Worm (Caenorhabditis elegans) whole organism, midembryonic: ENCODE results near the gene C36B7.2.

Experiments used
- ref-1 ChIP-seq: fragments of 200-800 bp; sonication (Bioruptor generic); conservative IDR thresholded peaks from 2 replicates; pipeline ENCODE4 v1.3.6; 2022; ENCODE audit warnings: missing genetic modification reagents, missing genetic modification characterization, missing compliant biosample characterization
- tab-1 ChIP-seq: fragments of 200-800 bp; sonication (Bioruptor generic); IDR thresholded peaks from 2 replicates; pipeline ENCODE4 v1.3.6; 2022; ENCODE audit warnings: missing genetic modification characterization, missing compliant biosample characterization

ce11 chrX:7061265-7061664, 44.9 kb upstream of the C36B7.2 start:
- TF ChIP-seq ref-1 (GFP tag; lab: Robert Waterston, UW), result no peak
- TF ChIP-seq tab-1 (GFP tag; lab: Robert Waterston, UW), result no peak
